Worm (Caenorhabditis elegans) whole organism, early embryonic: Measurements from ENCODE around the gene gst-44.

Experiments
- F13C5.2 ChIP-seq: sonication (generic microtip); optimal IDR thresholded peaks from 2 replicates; lab custom pipeline; 2017; ENCODE audit warnings: mild to moderate bottlenecking, missing genetic modification characterization, inconsistent platforms, missing compliant biosample characterization
- aly-1 ChIP-seq: sonication (generic microtip); optimal IDR thresholded peaks from 2 replicates; lab custom pipeline; 2016; ENCODE audit warnings: missing genetic modification characterization, missing compliant biosample characterization
- ama-1 ChIP-seq: fragments of 150-350 bp; optimal IDR thresholded peaks from 2 replicates; lab custom pipeline; 2014
- ceh-13 ChIP-seq: fragments of 200-800 bp; sonication (Bioruptor generic); optimal IDR thresholded peaks from 2 replicates; lab custom pipeline; 2018; ENCODE audit warnings: mild to moderate bottlenecking, missing genetic modification characterization, missing compliant biosample characterization
- ceh-36 ChIP-seq: sonication (generic microtip); optimal IDR thresholded peaks from 2 replicates; lab custom pipeline; 2016; ENCODE audit warnings: missing genetic modification characterization, inconsistent platforms, missing compliant biosample characterization
- hmbx-1 ChIP-seq: sonication (generic microtip); optimal IDR thresholded peaks from 2 replicates; lab custom pipeline; 2016; ENCODE audit warnings: mild to moderate bottlenecking, missing genetic modification characterization, missing compliant biosample characterization
- hmg-4 ChIP-seq: fragments of 200-800 bp; sonication (Bioruptor generic); optimal IDR thresholded peaks from 2 replicates; lab custom pipeline; 2018; ENCODE audit warnings: mild to moderate bottlenecking, missing genetic modification characterization, missing compliant biosample characterization
- pes-1 ChIP-seq: fragments of 200-800 bp; sonication (Bioruptor generic); IDR thresholded peaks from 2 replicates; pipeline ENCODE4 v1.3.6; 2022; ENCODE audit warnings: missing genetic modification reagents, missing genetic modification characterization, missing compliant biosample characterization
- scrt-1 ChIP-seq: fragments of 200-800 bp; sonication (Bioruptor generic); IDR thresholded peaks from 2 replicates; pipeline ENCODE4 v1.3.6; 2022; ENCODE audit warnings: missing genetic modification characterization, missing compliant biosample characterization
- sea-1 ChIP-seq: fragments of 200-800 bp; sonication (Bioruptor generic); conservative IDR thresholded peaks from 2 replicates; pipeline ENCODE4 v1.3.6; 2022; ENCODE audit warnings: missing genetic modification characterization, missing compliant biosample characterization
- tbx-37 ChIP-seq: fragments of 200-800 bp; sonication (Bioruptor generic); conservative IDR thresholded peaks from 2 replicates; pipeline ENCODE4 v1.3.6; 2022; ENCODE audit warnings: missing genetic modification reagents, missing genetic modification characterization, missing compliant biosample characterization

ce11 chrV:16417014-16417413 is 26.3 kb downstream of the gst-44 start, which contains the start of gene str-55:
- TF ChIP-seq ceh-13 (GFP tag; lab: Kevin White, UChicago): no peak
- TF ChIP-seq ceh-36 (tag; lab: Kevin White, UChicago): no peak
- TF ChIP-seq tbx-37: no peak
- no peak for TF ChIP-seq aly-1 (tag; lab: Kevin White, UChicago)
- TF ChIP-seq F13C5.2 (tag; lab: Kevin White, UChicago): no peak
- no peak for TF ChIP-seq ama-1 (lab: Kevin White, UChicago)
- TF ChIP-seq hmbx-1 (tag; lab: Kevin White, UChicago): no peak
- TF ChIP-seq hmg-4 (GFP tag; lab: Kevin White, UChicago): no peak
- no peak for TF ChIP-seq sea-1 (GFP tag; lab: Robert Waterston, UW)
- no peak for TF ChIP-seq pes-1
- TF ChIP-seq scrt-1 (GFP tag; lab: Robert Waterston, UW): no peak
